Worm (Caenorhabditis elegans) whole organism, L1 larva: ENCODE data around the gene prp-9.
A peak's percentile ranks its signal among the peaks of the same experiment; 100 is the strongest.

Source experiments
- Y116A8C.19 ChIP-seq: sonication (generic microtip); optimal IDR thresholded peaks from 2 replicates; lab custom pipeline; 2016; ENCODE audit warnings: missing compliant biosample characterization, missing genetic modification characterization, borderline replicate concordance
- aha-1 ChIP-seq: fragments of 150-350 bp; optimal IDR thresholded peaks from 2 replicates; lab custom pipeline; 2014; ENCODE audit warnings: missing biosample characterization, missing genetic modification characterization
- aly-2 ChIP-seq: fragments of 150-350 bp; optimal IDR thresholded peaks from 2 replicates; lab custom pipeline; 2014; ENCODE audit warnings: missing biosample characterization, missing genetic modification characterization
- ama-1 ChIP-seq: fragments of 150-350 bp; optimal IDR thresholded peaks from 2 replicates; lab custom pipeline; 2014
- ceh-63 ChIP-seq: fragments of 200-800 bp; sonication (Bioruptor generic); optimal IDR thresholded peaks from 2 replicates; lab custom pipeline; 2018; ENCODE audit warnings: mild to moderate bottlenecking, missing genetic modification characterization, missing compliant biosample characterization
- ceh-8 ChIP-seq: fragments of 200-800 bp; sonication (Bioruptor generic); optimal IDR thresholded peaks from 2 replicates; lab custom pipeline; 2018; ENCODE audit warnings: mild to moderate bottlenecking, missing genetic modification characterization, moderate library complexity, missing compliant biosample characterization
- ceh-90 ChIP-seq: sonication (generic microtip); optimal IDR thresholded peaks from 2 replicates; lab custom pipeline; 2016; ENCODE audit warnings: missing genetic modification characterization, missing compliant biosample characterization
- ces-1 ChIP-seq: fragments of 150-350 bp; optimal IDR thresholded peaks from 2 replicates; lab custom pipeline; 2014; ENCODE audit warnings: missing biosample characterization, missing genetic modification reagents, missing genetic modification characterization
- dpl-1 ChIP-seq, 3 experiments: fragments of 150-350 bp in 2 of 3; sonication (generic microtip) in 1 of 3; optimal IDR thresholded peaks; 2 replicates each; lab custom pipeline; 2014 to 2017; ENCODE audit warnings: missing biosample characterization in 3 of 3, missing genetic modification characterization in 3 of 3, missing genetic modification reagents in 3 of 3
- dsc-1 ChIP-seq: sonication (generic microtip); optimal IDR thresholded peaks from 2 replicates; lab custom pipeline; 2016; ENCODE audit warnings: mild to moderate bottlenecking, missing genetic modification characterization, missing compliant biosample characterization
- efl-1 ChIP-seq, 4 experiments: fragments of 150-350 bp; optimal IDR thresholded peaks in 3 of 4; peaks in 1 of 4; 1 replicate in 1 of 4; 2 replicates in 3 of 4; lab custom pipeline; 2014; ENCODE audit warnings: missing biosample characterization in 2 of 4, missing genetic modification characterization in 2 of 4, missing genetic modification reagents in 2 of 4
- egl-13 ChIP-seq: sonication (generic microtip); optimal IDR thresholded peaks from 2 replicates; lab custom pipeline; 2016; ENCODE audit warnings: missing genotype, missing genetic modification reagents, missing genetic modification characterization, missing compliant biosample characterization
- egl-27 ChIP-seq, 2 experiments: fragments of 150-350 bp in 1 of 2; sonication (generic microtip); optimal IDR thresholded peaks; 3 replicates each; lab custom pipeline; 2017 to 2018; ENCODE audit warnings: missing biosample characterization in 2 of 2, missing genetic modification characterization in 2 of 2, missing genetic modification reagents in 2 of 2
- elt-2 ChIP-seq: sonication (generic microtip); optimal IDR thresholded peaks from 2 replicates; lab custom pipeline; 2016; ENCODE audit warnings: missing genetic modification characterization, mild to moderate bottlenecking, inconsistent platforms, missing compliant biosample characterization, missing genetic modification reagents
- elt-3 ChIP-seq, 6 experiments: fragments of 150-350 bp in 1 of 6; sonication (generic microtip); optimal IDR thresholded peaks; 2 replicates each; lab custom pipeline; 2017 to 2018; ENCODE audit warnings: missing biosample characterization in 6 of 6, missing genetic modification characterization in 6 of 6, inconsistent platforms in 1 of 6
- fos-1 ChIP-seq: fragments of 150-350 bp; optimal IDR thresholded peaks from 2 replicates; lab custom pipeline; 2014; ENCODE audit warnings: missing biosample characterization, missing genetic modification characterization
- grh-1 ChIP-seq: fragments of 200-800 bp; sonication (Bioruptor generic); IDR thresholded peaks from 2 replicates; pipeline ENCODE4 v1.3.6; 2022; ENCODE audit warnings: missing genetic modification reagents, missing genetic modification characterization, missing compliant biosample characterization
- hlh-4 ChIP-seq: sonication (generic microtip); optimal IDR thresholded peaks from 2 replicates; lab custom pipeline; 2016; ENCODE audit warnings: mild to moderate bottlenecking, missing genetic modification characterization, missing compliant biosample characterization
- irx-1 ChIP-seq: sonication (generic microtip); optimal IDR thresholded peaks from 2 replicates; lab custom pipeline; 2016; ENCODE audit warnings: missing genetic modification characterization, missing compliant biosample characterization
- jun-1 ChIP-seq: fragments of 150-350 bp; optimal IDR thresholded peaks from 2 replicates; lab custom pipeline; 2014; ENCODE audit warnings: missing biosample characterization, missing genetic modification reagents, missing genetic modification characterization
- lin-13 ChIP-seq: fragments of 150-350 bp; optimal IDR thresholded peaks from 2 replicates; lab custom pipeline; 2014; ENCODE audit warnings: missing biosample characterization, missing genetic modification reagents, missing genetic modification characterization
- lin-35 ChIP-seq, 2 experiments: fragments of 150-350 bp; optimal IDR thresholded peaks; 2 replicates each; lab custom pipeline; 2014; ENCODE audit warnings: missing biosample characterization in 2 of 2, missing genetic modification characterization in 2 of 2, missing genetic modification reagents in 2 of 2
- lir-3 ChIP-seq: sonication (generic microtip); optimal IDR thresholded peaks from 2 replicates; lab custom pipeline; 2016; ENCODE audit warnings: mild to moderate bottlenecking, missing genetic modification characterization, moderate library complexity, missing compliant biosample characterization; ENCODE audit not compliant: poor library complexity
- lsy-2 ChIP-seq, 2 experiments: fragments of 150-350 bp; optimal IDR thresholded peaks; 2 replicates each; lab custom pipeline; 2014; ENCODE audit warnings: missing biosample characterization in 2 of 2, missing genetic modification characterization in 2 of 2
- mab-9 ChIP-seq: fragments of 200-800 bp; sonication (Bioruptor generic); IDR thresholded peaks from 2 replicates; pipeline ENCODE4 v1.3.6; 2022; ENCODE audit warnings: missing genetic modification reagents, missing genetic modification characterization, missing compliant biosample characterization
- mef-2 ChIP-seq: fragments of 150-350 bp; optimal IDR thresholded peaks from 2 replicates; lab custom pipeline; 2014; ENCODE audit warnings: missing biosample characterization, missing genetic modification characterization
- mep-1 ChIP-seq: fragments of 150-350 bp; optimal IDR thresholded peaks from 2 replicates; lab custom pipeline; 2014; ENCODE audit warnings: missing biosample characterization, missing genetic modification characterization
- nhr-11 ChIP-seq: fragments of 150-350 bp; optimal IDR thresholded peaks from 2 replicates; lab custom pipeline; 2014; ENCODE audit warnings: missing biosample characterization, missing genetic modification characterization
- nhr-12 ChIP-seq: sonication (generic microtip); optimal IDR thresholded peaks from 2 replicates; lab custom pipeline; 2017; ENCODE audit warnings: missing biosample characterization, missing genetic modification characterization
- nhr-20 ChIP-seq: sonication (generic microtip); optimal IDR thresholded peaks from 2 replicates; lab custom pipeline; 2016; ENCODE audit warnings: mild to moderate bottlenecking, missing genetic modification characterization, missing compliant biosample characterization
- nhr-47 ChIP-seq: sonication (generic microtip); optimal IDR thresholded peaks from 2 replicates; lab custom pipeline; 2016; ENCODE audit warnings: mild to moderate bottlenecking, missing genetic modification characterization, moderate library complexity, missing compliant biosample characterization
- nhr-76 ChIP-seq: sonication (generic microtip); optimal IDR thresholded peaks from 2 replicates; lab custom pipeline; 2017; ENCODE audit warnings: missing biosample characterization, missing genetic modification characterization
- nhr-84 ChIP-seq: sonication (generic microtip); optimal IDR thresholded peaks from 2 replicates; lab custom pipeline; 2017; ENCODE audit warnings: missing biosample characterization, missing genetic modification characterization
- nhr-85 ChIP-seq: sonication (generic microtip); peaks from one replicate; lab custom pipeline; 2016; ENCODE audit warnings: missing genetic modification characterization, inconsistent platforms, missing compliant biosample characterization
- nhr-90 ChIP-seq: sonication (generic microtip); optimal IDR thresholded peaks from 2 replicates; lab custom pipeline; 2016; ENCODE audit warnings: mild to moderate bottlenecking, missing genetic modification characterization, missing compliant biosample characterization; ENCODE audit not compliant: poor library complexity
- pag-3 ChIP-seq: sonication (generic microtip); optimal IDR thresholded peaks from 2 replicates; lab custom pipeline; 2017; ENCODE audit warnings: missing genetic modification characterization, mild to moderate bottlenecking, missing compliant biosample characterization, antibody characterized with exemption, borderline replicate concordance; ENCODE audit not compliant: insufficient read depth
- pax-3 ChIP-seq: fragments of 200-800 bp; sonication (Bioruptor generic); optimal IDR thresholded peaks from 2 replicates; lab custom pipeline; 2018; ENCODE audit warnings: mild to moderate bottlenecking, missing genetic modification characterization, moderate library complexity, missing compliant biosample characterization
- pqm-1 ChIP-seq: sonication (generic microtip); optimal IDR thresholded peaks from 3 replicates; lab custom pipeline; 2017; ENCODE audit warnings: missing biosample characterization, missing genetic modification characterization
- rnt-1 ChIP-seq: sonication (generic microtip); optimal IDR thresholded peaks from 2 replicates; lab custom pipeline; 2016; ENCODE audit warnings: mild to moderate bottlenecking, missing genetic modification characterization, moderate library complexity, missing compliant biosample characterization
- skn-1 ChIP-seq: fragments of 150-350 bp; optimal IDR thresholded peaks from 2 replicates; lab custom pipeline; 2014; ENCODE audit warnings: missing biosample characterization, missing genetic modification characterization
- sox-4 ChIP-seq: sonication (generic microtip); optimal IDR thresholded peaks from 2 replicates; lab custom pipeline; 2016; ENCODE audit warnings: missing genetic modification characterization, missing compliant biosample characterization
- tbx-2 ChIP-seq: sonication (generic microtip); optimal IDR thresholded peaks from 2 replicates; lab custom pipeline; 2016; ENCODE audit warnings: missing genetic modification characterization, missing compliant biosample characterization
- tlp-1 ChIP-seq: fragments of 150-350 bp; optimal IDR thresholded peaks from 2 replicates; lab custom pipeline; 2014; ENCODE audit warnings: missing biosample characterization, missing genetic modification characterization
- unc-62 ChIP-seq: fragments of 150-350 bp; optimal IDR thresholded peaks from 2 replicates; lab custom pipeline; 2014; ENCODE audit warnings: missing biosample characterization, missing genetic modification reagents, missing genetic modification characterization
- unc-86 ChIP-seq: sonication (generic microtip); optimal IDR thresholded peaks from 2 replicates; lab custom pipeline; 2016; ENCODE audit warnings: missing genetic modification characterization, missing compliant biosample characterization
- vab-15 ChIP-seq: sonication (generic microtip); optimal IDR thresholded peaks from 2 replicates; lab custom pipeline; 2017; ENCODE audit warnings: missing genotype, mild to moderate bottlenecking, missing genetic modification characterization, missing compliant biosample characterization

The prp-9 gene

ce11 chrII:8568234-8568969, 43.2 kb upstream of the prp-9 start:
- TF ChIP-seq skn-1 (tag; lab: Kevin White, UChicago), result no peak
- TF ChIP-seq nhr-11, result no peak
- TF ChIP-seq egl-27 (tag; optimal IDR thresholded peaks at IDR 0.05; lab: Kevin White, UChicago), result no peak
- TF ChIP-seq nhr-85, result no peak
- no peak for TF ChIP-seq ceh-63
- no peak for TF ChIP-seq nhr-12
- no peak for TF ChIP-seq aly-2 (tag; lab: Kevin White, UChicago)
- no peak for TF ChIP-seq ces-1
- no peak for TF ChIP-seq sox-4 (tag; lab: Kevin White, UChicago)

- peak; percentile 85 for TF ChIP-seq elt-2
- peak; percentile 16 for TF ChIP-seq tlp-1
- no peak for TF ChIP-seq tbx-2 (tag; lab: Kevin White, UChicago)
- TF ChIP-seq ama-1 (lab: Kevin White, UChicago), result peak; percentile 1
- TF ChIP-seq lir-3 (tag; lab: Kevin White, UChicago), result no peak
- no peak for TF ChIP-seq efl-1 (optimal IDR thresholded peaks at IDR 0.05; lab: Kevin White, UChicago)
- TF ChIP-seq efl-1 (GFP tag; optimal IDR thresholded peaks at IDR 0.05 in 1 of 2; lab: Kevin White, UChicago), result peak in 1 of 2 experiments; percentile 92
- TF ChIP-seq unc-62 (GFP tag; lab: Kevin White, UChicago), result no peak
- peak; percentile 30 for TF ChIP-seq jun-1 (tag; lab: Kevin White, UChicago)
- peak in 1 of 2 experiments; percentile 54 for TF ChIP-seq lin-35 (GFP tag; optimal IDR thresholded peaks at IDR 0.05; lab: Kevin White, UChicago)
- no peak for TF ChIP-seq Y116A8C.19 (tag; lab: Kevin White, UChicago)
- no peak for TF ChIP-seq nhr-84 (tag; lab: Kevin White, UChicago)
- TF ChIP-seq pqm-1 (tag; lab: Kevin White, UChicago), result peak; percentile 57
- TF ChIP-seq ceh-8 (GFP tag; lab: Kevin White, UChicago), result no peak
- TF ChIP-seq lsy-2 (tag; optimal IDR thresholded peaks at IDR 0.05; lab: Kevin White, UChicago), result peak in 1 of 2 experiments; percentile 13
- TF ChIP-seq dpl-1 (GFP tag; optimal IDR thresholded peaks at IDR 0.05; lab: Kevin White, UChicago), result peak in 1 of 3 experiments; percentile 27
Observed at ce11 chrII:8566806-8567266, 41.6 kb upstream of the prp-9 start, which contains the start of gene F54C9.3. TSS of gene F54C9.3 (minus strand) at chrII:8566856.

DNA sequence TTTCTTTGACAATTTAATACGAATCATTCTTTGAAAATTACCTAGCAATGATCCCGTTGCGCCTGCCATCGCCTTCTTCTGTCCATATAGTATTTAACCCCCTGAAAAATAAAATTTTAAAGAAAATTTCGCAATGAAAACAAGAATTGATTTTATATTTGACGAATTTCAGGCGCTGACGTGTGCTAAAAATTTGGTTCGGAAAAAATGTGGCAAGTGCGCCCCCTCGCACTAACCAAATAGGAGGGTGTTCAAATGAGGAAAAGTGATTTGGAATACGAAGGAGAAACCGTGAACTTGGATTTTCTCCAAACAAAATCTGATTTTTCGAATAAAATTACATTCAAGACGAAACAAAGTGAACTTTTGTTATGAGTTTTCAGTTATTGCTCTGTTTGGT, 40.8 kb upstream of the prp-9 start, which contains the start of gene stc-1:
Gene stc-1, minus strand, starts transcription at position 101 of the 400 bp plus-strand sequence.
- TF ChIP-seq hlh-4 (tag; lab: Kevin White, UChicago) (no peak), tlp-1 (no peak), nhr-20 (tag; lab: Kevin White, UChicago) (no peak), ceh-90 (tag; lab: Kevin White, UChicago) (no peak), elt-3 (tag; optimal IDR thresholded peaks at IDR 0.05; lab: Kevin White, UChicago) (no peak), lin-35 (GFP tag; optimal IDR thresholded peaks at IDR 0.05; lab: Kevin White, UChicago) (peak; percentile 67 to 94), dsc-1 (tag; lab: Kevin White, UChicago) (no peak), pax-3 (tag; lab: Kevin White, UChicago) (no peak), unc-86 (tag; lab: Kevin White, UChicago) (no peak), nhr-84 (tag; lab: Kevin White, UChicago) (no peak), nhr-76 (tag; lab: Kevin White, UChicago) (no peak), egl-13 (tag; lab: Kevin White, UChicago) (no peak), nhr-90 (tag; lab: Kevin White, UChicago) (peak; percentile 7), grh-1 (GFP tag; lab: Robert Waterston, UW) (no peak), nhr-47 (tag; lab: Kevin White, UChicago) (no peak), rnt-1 (no peak), egl-27 (tag; optimal IDR thresholded peaks at IDR 0.05; lab: Kevin White, UChicago) (no peak), ceh-63 (no peak), efl-1 (optimal IDR thresholded peaks at IDR 0.05; lab: Kevin White, UChicago) (peak in 1 of 2 experiments; percentile 82), efl-1 (GFP tag; optimal IDR thresholded peaks at IDR 0.05 in 1 of 2; lab: Kevin White, UChicago) (peak; percentile 86 to 98), pag-3 (no peak), vab-15 (tag; lab: Kevin White, UChicago) (no peak), mef-2 (tag; lab: Kevin White, UChicago) (no peak), aha-1 (no peak), lin-13 (GFP tag; lab: Kevin White, UChicago) (peak; percentile 27), aly-2 (tag; lab: Kevin White, UChicago) (no peak), irx-1 (no peak), mab-9 (GFP tag; lab: Robert Waterston, UW) (no peak), fos-1 (tag; lab: Kevin White, UChicago) (no peak), mep-1 (tag; lab: Kevin White, UChicago) (no peak), Y116A8C.19 (tag; lab: Kevin White, UChicago) (no peak), unc-62 (GFP tag; lab: Kevin White, UChicago) (no peak)
